Worm (Caenorhabditis elegans): Measurements from ENCODE around the gene Y62F5A.12.

DNA sequence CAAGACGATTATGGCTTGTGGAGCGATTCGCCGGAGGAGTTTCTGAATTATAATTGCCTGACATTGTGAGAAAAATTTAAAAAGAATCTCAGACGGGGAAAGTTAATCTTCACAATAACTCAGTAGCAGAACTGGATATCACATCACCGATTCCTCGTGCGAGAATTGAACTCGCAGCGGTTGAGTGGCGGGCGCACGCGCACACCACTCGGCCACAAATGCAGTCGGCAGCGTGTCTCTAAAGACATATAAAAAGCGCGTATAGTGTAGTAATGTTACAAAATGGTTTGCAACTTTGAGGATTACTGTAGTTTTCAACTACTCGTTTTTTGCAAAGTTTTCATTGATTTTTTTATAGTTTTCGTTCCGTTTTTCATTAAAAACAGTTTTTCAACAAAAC, 49.7 kb downstream of the Y62F5A.12 start:
- TF ChIP-seq fkh-10 (GFP tag; optimal IDR thresholded peaks at IDR 0.05) (peak; percentile 40), ceh-82 (tag; optimal IDR thresholded peaks at IDR 0.05) (peak; percentile 38 to 87 (median 46)), mep-1 (tag; optimal IDR thresholded peaks at IDR 0.05) (peak; percentile 85), nhr-90 (tag; optimal IDR thresholded peaks at IDR 0.05; ENCODE audit: poor library complexity) (peak; percentile 74), ceh-8 (GFP tag; optimal IDR thresholded peaks at IDR 0.05) (no peak), lin-39 (tag; optimal IDR thresholded peaks at IDR 0.05) (no peak), zag-1 (tag; optimal IDR thresholded peaks at IDR 0.05) (no peak), aly-2 (tag; optimal IDR thresholded peaks at IDR 0.05) (peak; percentile 69), nhr-28 (tag; optimal IDR thresholded peaks at IDR 0.05) (no peak), nhr-237 (tag; optimal IDR thresholded peaks at IDR 0.05) (no peak), fos-1 (tag; optimal IDR thresholded peaks at IDR 0.05) (peak; percentile 8)

Measured in whole organism, L1 larva.